Worm (Caenorhabditis elegans) whole organism, mixed stage, embryonic: ENCODE data around the gene R04D3.4.
A peak's percentile ranks its signal among the peaks of the same experiment; 100 is the strongest.

Experiments used
- M03D4.4 ChIP-seq: sonication (generic microtip); optimal IDR thresholded peaks from 2 replicates; lab custom pipeline; 2017; ENCODE audit warnings: mild to moderate bottlenecking, missing genetic modification characterization, missing compliant biosample characterization
- bed-3 ChIP-seq: fragments of 200-800 bp; sonication (Bioruptor generic); optimal IDR thresholded peaks from 3 replicates; lab custom pipeline; 2018; ENCODE audit warnings: mild to moderate bottlenecking, missing genetic modification characterization, moderate library complexity, missing compliant biosample characterization
- blmp-1 ChIP-seq: fragments of 150-350 bp; optimal IDR thresholded peaks from 2 replicates; lab custom pipeline; 2014; ENCODE audit warnings: missing biosample characterization, missing genetic modification characterization
- ceh-39 ChIP-seq: fragments of 150-350 bp; optimal IDR thresholded peaks from 2 replicates; lab custom pipeline; 2014; ENCODE audit warnings: missing biosample characterization, missing genetic modification characterization
- ceh-43 ChIP-seq: fragments of 200-800 bp; sonication (Bioruptor generic); optimal IDR thresholded peaks from 2 replicates; lab custom pipeline; 2018; ENCODE audit warnings: mild to moderate bottlenecking, missing genetic modification characterization, moderate library complexity, missing compliant biosample characterization
- ceh-83 ChIP-seq: fragments of 200-800 bp; sonication (Bioruptor generic); optimal IDR thresholded peaks from 2 replicates; lab custom pipeline; 2018; ENCODE audit warnings: mild to moderate bottlenecking, missing genetic modification characterization, missing compliant biosample characterization
- ces-1 ChIP-seq: fragments of 150-350 bp; optimal IDR thresholded peaks from 2 replicates; lab custom pipeline; 2014; ENCODE audit warnings: missing biosample characterization, missing genetic modification reagents, missing genetic modification characterization
- cnd-1 ChIP-seq: fragments of 200-800 bp; sonication (Bioruptor generic); optimal IDR thresholded peaks from 2 replicates; lab custom pipeline; 2018; ENCODE audit warnings: mild to moderate bottlenecking, missing genetic modification characterization, missing compliant biosample characterization
- drap-1 ChIP-seq: fragments of 200-800 bp; sonication (Bioruptor generic); optimal IDR thresholded peaks from 3 replicates; lab custom pipeline; 2018; ENCODE audit warnings: mild to moderate bottlenecking, missing genetic modification characterization, missing compliant biosample characterization
- elt-1 ChIP-seq: sonication (generic microtip); optimal IDR thresholded peaks from 2 replicates; lab custom pipeline; 2017; ENCODE audit warnings: missing genetic modification characterization, mild to moderate bottlenecking, missing compliant biosample characterization, antibody characterized with exemption, moderate library complexity, borderline replicate concordance; ENCODE audit not compliant: insufficient read depth
- elt-3 ChIP-seq: fragments of 150-350 bp; optimal IDR thresholded peaks from 2 replicates; lab custom pipeline; 2014; ENCODE audit warnings: missing biosample characterization, missing genetic modification characterization
- flh-1 ChIP-seq: fragments of 200-800 bp; sonication (Bioruptor generic); optimal IDR thresholded peaks from 2 replicates; lab custom pipeline; 2018; ENCODE audit warnings: mild to moderate bottlenecking, missing genetic modification characterization, moderate library complexity, missing compliant biosample characterization
- ham-2 ChIP-seq: fragments of 200-800 bp; sonication (Bioruptor generic); optimal IDR thresholded peaks from 2 replicates; lab custom pipeline; 2018; ENCODE audit warnings: mild to moderate bottlenecking, missing genetic modification characterization, missing compliant biosample characterization
- hlh-1 ChIP-seq: fragments of 150-350 bp; optimal IDR thresholded peaks from 2 replicates; lab custom pipeline; 2014; ENCODE audit warnings: missing biosample characterization, missing genetic modification reagents, missing genetic modification characterization
- lin-13 ChIP-seq: fragments of 150-350 bp; optimal IDR thresholded peaks from 2 replicates; lab custom pipeline; 2014; ENCODE audit warnings: missing biosample characterization, missing genetic modification characterization
- lin-32 ChIP-seq: fragments of 200-800 bp; sonication (Bioruptor generic); optimal IDR thresholded peaks from 2 replicates; lab custom pipeline; 2018; ENCODE audit warnings: mild to moderate bottlenecking, missing genetic modification characterization, missing compliant biosample characterization
- lsy-2 ChIP-seq: fragments of 150-350 bp; optimal IDR thresholded peaks from 2 replicates; lab custom pipeline; 2014; ENCODE audit warnings: missing biosample characterization, missing genetic modification characterization
- mab-5 ChIP-seq: fragments of 150-350 bp; optimal IDR thresholded peaks from 2 replicates; lab custom pipeline; 2014; ENCODE audit warnings: missing biosample characterization, missing genetic modification characterization
- mep-1 ChIP-seq: fragments of 150-350 bp; optimal IDR thresholded peaks from 2 replicates; lab custom pipeline; 2017; ENCODE audit warnings: missing biosample characterization, missing genetic modification reagents, missing genetic modification characterization, inconsistent platforms
- mls-2 ChIP-seq: sonication (generic microtip); optimal IDR thresholded peaks from 2 replicates; lab custom pipeline; 2016; ENCODE audit warnings: mild to moderate bottlenecking, missing genetic modification characterization, moderate library complexity, missing compliant biosample characterization
- nhr-12 ChIP-seq: fragments of 150-350 bp; optimal IDR thresholded peaks from 2 replicates; lab custom pipeline; 2014; ENCODE audit warnings: missing biosample characterization, missing genetic modification characterization
- nhr-2 ChIP-seq: fragments of 150-350 bp; optimal IDR thresholded peaks from 2 replicates; lab custom pipeline; 2014; ENCODE audit warnings: missing biosample characterization, missing genetic modification characterization
- nhr-237 ChIP-seq: fragments of 150-350 bp; optimal IDR thresholded peaks from 2 replicates; lab custom pipeline; 2014; ENCODE audit warnings: missing biosample characterization, missing genetic modification characterization
- nhr-28 ChIP-seq: fragments of 150-350 bp; optimal IDR thresholded peaks from 2 replicates; lab custom pipeline; 2014; ENCODE audit warnings: missing biosample characterization, missing genetic modification characterization
- nhr-76 ChIP-seq: sonication (generic microtip); optimal IDR thresholded peaks from 2 replicates; lab custom pipeline; 2017; ENCODE audit warnings: missing biosample characterization, missing genetic modification characterization
- pha-4 ChIP-seq: fragments of 150-350 bp; optimal IDR thresholded peaks from 2 replicates; lab custom pipeline; 2018; ENCODE audit warnings: missing biosample characterization, missing genetic modification reagents, missing genetic modification characterization
- sem-2 ChIP-seq: fragments of 200-800 bp; sonication (Bioruptor generic); optimal IDR thresholded peaks from 2 replicates; lab custom pipeline; 2018; ENCODE audit warnings: mild to moderate bottlenecking, missing genetic modification characterization, missing compliant biosample characterization
- snpc-4 ChIP-seq: fragments of 150-350 bp; optimal IDR thresholded peaks from 2 replicates; lab custom pipeline; 2014; ENCODE audit warnings: missing biosample characterization, missing genetic modification characterization
- sptf-1 ChIP-seq: sonication (generic microtip); optimal IDR thresholded peaks from 2 replicates; lab custom pipeline; 2017; ENCODE audit warnings: mild to moderate bottlenecking, missing genetic modification characterization, moderate library complexity, missing compliant biosample characterization
- tbx-8 ChIP-seq: fragments of 200-800 bp; sonication (Bioruptor generic); optimal IDR thresholded peaks from 2 replicates; lab custom pipeline; 2018; ENCODE audit warnings: mild to moderate bottlenecking, missing genetic modification characterization, moderate library complexity, missing compliant biosample characterization
- unc-120 ChIP-seq: sonication (generic microtip); optimal IDR thresholded peaks from 2 replicates; lab custom pipeline; 2017; ENCODE audit warnings: missing genetic modification characterization, missing compliant biosample characterization; ENCODE audit not compliant: poor library complexity, severe bottlenecking
- unc-39 ChIP-seq: fragments of 150-350 bp; optimal IDR thresholded peaks from 2 replicates; lab custom pipeline; 2014; ENCODE audit warnings: missing biosample characterization, missing genetic modification characterization
- unc-62 ChIP-seq: fragments of 150-350 bp; optimal IDR thresholded peaks from 2 replicates; lab custom pipeline; 2014; ENCODE audit warnings: missing biosample characterization, missing genetic modification reagents, missing genetic modification characterization
- zip-8 ChIP-seq: fragments of 150-350 bp; optimal IDR thresholded peaks from 2 replicates; lab custom pipeline; 2014; ENCODE audit warnings: missing biosample characterization, missing genetic modification characterization
- ztf-11 ChIP-seq: fragments of 150-350 bp; optimal IDR thresholded peaks from 2 replicates; lab custom pipeline; 2014; ENCODE audit warnings: missing biosample characterization, missing genetic modification characterization

The R04D3.4 gene

DNA sequence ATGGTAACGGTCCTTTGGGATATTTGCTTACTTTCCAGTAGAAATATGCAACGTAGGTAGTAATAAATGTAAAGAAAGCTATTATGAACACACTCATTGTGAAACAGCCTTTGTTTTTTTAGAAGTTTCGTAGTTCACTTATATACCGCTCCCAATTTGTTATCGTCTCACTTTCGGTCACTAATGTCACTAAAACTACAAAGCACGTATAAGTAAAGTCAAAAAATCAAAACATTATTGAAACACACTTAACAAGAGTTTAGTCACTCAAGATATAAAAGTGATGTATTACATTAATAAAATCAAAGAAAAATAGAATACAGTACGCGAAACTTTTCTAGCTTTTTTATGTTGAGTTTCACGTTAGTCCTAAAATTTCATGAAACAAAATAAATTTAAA is 14.5 kb downstream of the R04D3.4 start, which contains the start of gene cyp-14A3:
TSS of gene cyp-14A3 (minus strand) at position 101 of the 400 bp plus-strand sequence.
- no peak for TF ChIP-seq mab-5 (tag; lab: Kevin White, UChicago)
- no peak for TF ChIP-seq zip-8 (tag; lab: Kevin White, UChicago)
- TF ChIP-seq lin-13 (tag; lab: Kevin White, UChicago), result no peak
- no peak for TF ChIP-seq sptf-1 (tag; lab: Kevin White, UChicago)

DNA sequence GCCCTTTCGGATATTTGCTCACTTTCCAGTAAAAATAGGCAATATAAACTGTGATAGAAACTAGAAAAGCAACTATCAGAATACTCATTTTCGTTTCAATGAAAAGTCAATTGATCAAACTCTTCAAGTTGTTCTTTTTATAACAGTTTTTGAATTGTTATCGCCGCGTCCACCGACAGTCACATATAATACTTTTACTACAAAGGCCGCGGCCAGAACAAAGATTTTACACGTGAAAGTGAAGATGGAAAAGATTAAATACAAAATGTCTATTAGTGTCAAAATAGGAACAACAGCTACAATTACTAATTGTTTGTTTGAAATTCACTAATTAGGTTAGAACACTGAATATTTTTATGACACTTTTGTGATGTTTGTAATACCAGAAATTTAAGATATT is 19.0 kb downstream of the R04D3.4 start, which contains the start of gene cyp-14A2:
TSS of gene cyp-14A2 (minus strand) at position 101 of the 400 bp plus-strand sequence.
- no peak for TF ChIP-seq sem-2 (GFP tag; lab: Kevin White, UChicago)
- TF ChIP-seq lin-13 (tag; lab: Kevin White, UChicago), result no peak
- no peak for TF ChIP-seq ces-1
- TF ChIP-seq unc-120, result no peak
- TF ChIP-seq tbx-8 (GFP tag; lab: Kevin White, UChicago), result no peak
- no peak for TF ChIP-seq lin-32 (GFP tag; lab: Kevin White, UChicago)

DNA sequence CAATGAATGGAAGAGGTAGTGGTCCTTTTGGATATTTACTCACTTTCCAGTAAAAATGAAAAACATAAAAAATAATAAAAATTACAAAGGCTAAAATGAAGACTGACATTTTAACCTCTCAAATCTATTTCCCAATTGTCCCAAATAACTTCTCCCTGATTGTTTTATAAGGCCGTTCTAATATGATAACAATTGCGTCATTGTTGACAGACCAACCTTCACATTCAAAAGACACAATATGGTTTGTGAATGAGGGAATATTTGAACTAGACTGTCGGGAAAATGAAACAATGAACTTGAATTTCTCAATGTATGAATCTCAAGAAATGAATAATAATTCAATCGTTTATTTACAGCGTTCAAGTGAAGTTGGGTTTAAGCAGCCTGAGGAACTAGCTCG is 21.4 kb downstream of the R04D3.4 start, which contains the start of gene cyp-14A1:
TSS of gene cyp-14A1 (minus strand) at position 126 of the 400 bp plus-strand sequence.
- TF ChIP-seq flh-1 (GFP tag; lab: Kevin White, UChicago), result no peak
- TF ChIP-seq snpc-4 (tag; lab: Kevin White, UChicago), result no peak
- no peak for TF ChIP-seq mep-1
- no peak for TF ChIP-seq mls-2 (tag; lab: Kevin White, UChicago)
- TF ChIP-seq lsy-2 (tag; lab: Kevin White, UChicago), result no peak
- TF ChIP-seq ceh-43, result no peak
- TF ChIP-seq zip-8 (tag; lab: Kevin White, UChicago), result no peak
- TF ChIP-seq sptf-1 (tag; lab: Kevin White, UChicago), result no peak
- no peak for TF ChIP-seq drap-1 (GFP tag; lab: Kevin White, UChicago)
- TF ChIP-seq unc-62 (GFP tag; lab: Kevin White, UChicago), result no peak
- TF ChIP-seq unc-120, result no peak
- no peak for TF ChIP-seq elt-1 (tag; lab: Kevin White, UChicago)
- no peak for TF ChIP-seq M03D4.4 (tag; lab: Kevin White, UChicago)

ce11 chrX:13264550-13264949 is 24.1 kb downstream of the R04D3.4 start:
- TF ChIP-seq nhr-76, result no peak
- no peak for TF ChIP-seq nhr-2 (tag; lab: Kevin White, UChicago)
- peak; percentile 16 for TF ChIP-seq flh-1 (GFP tag; lab: Kevin White, UChicago)
- peak; percentile 72 for TF ChIP-seq ham-2
- no peak for TF ChIP-seq ces-1
- TF ChIP-seq elt-3 (tag; lab: Kevin White, UChicago), result no peak
- TF ChIP-seq M03D4.4 (tag; lab: Kevin White, UChicago), result no peak
- no peak for TF ChIP-seq tbx-8 (GFP tag; lab: Kevin White, UChicago)
- no peak for TF ChIP-seq ztf-11 (tag; lab: Kevin White, UChicago)
- TF ChIP-seq ceh-83 (GFP tag; lab: Kevin White, UChicago), result peak; percentile 73
- TF ChIP-seq unc-120, result peak; percentile 66
- peak; percentile 56 for TF ChIP-seq sem-2 (GFP tag; lab: Kevin White, UChicago)
- peak; percentile 86 for TF ChIP-seq drap-1 (GFP tag; lab: Kevin White, UChicago)
- no peak for TF ChIP-seq nhr-28 (tag; lab: Kevin White, UChicago)
- no peak for TF ChIP-seq mab-5 (tag; lab: Kevin White, UChicago)
- no peak for TF ChIP-seq snpc-4 (tag; lab: Kevin White, UChicago)
- no peak for TF ChIP-seq zip-8 (tag; lab: Kevin White, UChicago)
- no peak for TF ChIP-seq ceh-39 (tag; lab: Kevin White, UChicago)
- peak; percentile 89 for TF ChIP-seq mls-2 (tag; lab: Kevin White, UChicago)
- no peak for TF ChIP-seq sptf-1 (tag; lab: Kevin White, UChicago)
- no peak for TF ChIP-seq nhr-12
- peak; percentile 42 for TF ChIP-seq mep-1
- peak; percentile 64 for TF ChIP-seq bed-3 (GFP tag; lab: Kevin White, UChicago)
- no peak for TF ChIP-seq pha-4 (tag; lab: Kevin White, UChicago)
- TF ChIP-seq elt-1 (tag; lab: Kevin White, UChicago), result no peak
- peak; percentile 66 for TF ChIP-seq ceh-43
- TF ChIP-seq cnd-1 (tag; lab: Kevin White, UChicago), result peak; percentile 66
- peak; percentile 22 for TF ChIP-seq lsy-2 (tag; lab: Kevin White, UChicago)
- TF ChIP-seq unc-39, result no peak
- no peak for TF ChIP-seq lin-13 (tag; lab: Kevin White, UChicago)
- no peak for TF ChIP-seq blmp-1 (tag; lab: Kevin White, UChicago)
- peak; percentile 43 for TF ChIP-seq nhr-237
- no peak for TF ChIP-seq unc-62 (GFP tag; lab: Kevin White, UChicago)
- peak; percentile 80 for TF ChIP-seq lin-32 (GFP tag; lab: Kevin White, UChicago)
- TF ChIP-seq hlh-1 (tag; lab: Kevin White, UChicago), result no peak
